Worm (Caenorhabditis elegans) whole organism, L3 larva: ENCODE measurements around the gene hecw-1.
A peak's percentile ranks its signal among the peaks of the same experiment; 100 is the strongest.

ENCODE experiments used
- ZK546.5 ChIP-seq: sonication (generic microtip); optimal IDR thresholded peaks from 2 replicates; lab custom pipeline; 2017; ENCODE audit warnings: missing biosample characterization, missing genetic modification characterization
- aly-2 ChIP-seq: fragments of 150-350 bp; optimal IDR thresholded peaks from 2 replicates; lab custom pipeline; 2014; ENCODE audit warnings: missing biosample characterization, missing genetic modification characterization
- ama-1 ChIP-seq: fragments of 150-350 bp; optimal IDR thresholded peaks from 2 replicates; lab custom pipeline; 2018
- ceh-28 ChIP-seq: fragments of 150-350 bp; optimal IDR thresholded peaks from 2 replicates; lab custom pipeline; 2014; ENCODE audit warnings: missing biosample characterization, missing genetic modification reagents, missing genetic modification characterization
- ceh-82 ChIP-seq: fragments of 150-350 bp; optimal IDR thresholded peaks from 2 replicates; lab custom pipeline; 2014; ENCODE audit warnings: missing biosample characterization, missing genetic modification characterization
- ceh-9 ChIP-seq: sonication (generic microtip); optimal IDR thresholded peaks from 2 replicates; lab custom pipeline; 2018; ENCODE audit warnings: missing biosample characterization, missing genetic modification characterization
- daf-12 ChIP-seq: fragments of 150-350 bp; optimal IDR thresholded peaks from 2 replicates; lab custom pipeline; 2014; ENCODE audit warnings: missing biosample characterization, missing genetic modification reagents, missing genetic modification characterization
- egl-27 ChIP-seq: sonication (generic microtip); optimal IDR thresholded peaks from 4 replicates; lab custom pipeline; 2017; ENCODE audit warnings: missing biosample characterization, missing genetic modification reagents, missing genetic modification characterization
- elt-1 ChIP-seq: fragments of 150-350 bp; optimal IDR thresholded peaks from 2 replicates; lab custom pipeline; 2014; ENCODE audit warnings: missing biosample characterization, missing genetic modification characterization
- elt-2 ChIP-seq: sonication (generic microtip); optimal IDR thresholded peaks from 2 replicates; lab custom pipeline; 2016; ENCODE audit warnings: missing genetic modification reagents, mild to moderate bottlenecking, missing genetic modification characterization, missing compliant biosample characterization
- elt-3 ChIP-seq, 3 experiments: fragments of 150-350 bp in 1 of 3; sonication (generic microtip) in 2 of 3; optimal IDR thresholded peaks; 2 replicates in 2 of 3; 4 replicates in 1 of 3; lab custom pipeline; 2014 to 2017; ENCODE audit warnings: missing biosample characterization in 3 of 3, missing genetic modification characterization in 3 of 3
- fkh-10 ChIP-seq: sonication (generic microtip); optimal IDR thresholded peaks from 2 replicates; lab custom pipeline; 2017; ENCODE audit warnings: missing biosample characterization, missing genetic modification reagents, missing genetic modification characterization
- fkh-2 ChIP-seq: fragments of 150-350 bp; optimal IDR thresholded peaks from 2 replicates; lab custom pipeline; 2014; ENCODE audit warnings: missing biosample characterization, missing genetic modification reagents, missing genetic modification characterization
- fos-1 ChIP-seq: fragments of 150-350 bp; optimal IDR thresholded peaks from 2 replicates; lab custom pipeline; 2014; ENCODE audit warnings: missing biosample characterization, missing genetic modification characterization
- jun-1 ChIP-seq: fragments of 150-350 bp; optimal IDR thresholded peaks from 2 replicates; lab custom pipeline; 2014; ENCODE audit warnings: missing biosample characterization, missing genetic modification reagents, missing genetic modification characterization
- lin-39 ChIP-seq: fragments of 150-350 bp; optimal IDR thresholded peaks from 2 replicates; lab custom pipeline; 2018; ENCODE audit warnings: missing biosample characterization, missing genetic modification reagents, missing genetic modification characterization
- lsy-12 ChIP-seq: sonication (generic microtip); optimal IDR thresholded peaks from 2 replicates; lab custom pipeline; 2016; ENCODE audit warnings: mild to moderate bottlenecking, missing genetic modification characterization, missing compliant biosample characterization
- nfya-1 ChIP-seq: sonication (generic microtip); optimal IDR thresholded peaks from 2 replicates; lab custom pipeline; 2017; ENCODE audit warnings: missing genetic modification characterization, mild to moderate bottlenecking, missing compliant biosample characterization, antibody characterized with exemption, moderate library complexity; ENCODE audit not compliant: insufficient read depth
- nhr-11 ChIP-seq: fragments of 150-350 bp; optimal IDR thresholded peaks from 2 replicates; lab custom pipeline; 2014; ENCODE audit warnings: missing biosample characterization, missing genetic modification characterization
- nhr-12 ChIP-seq: fragments of 150-350 bp; optimal IDR thresholded peaks from 2 replicates; lab custom pipeline; 2014; ENCODE audit warnings: missing biosample characterization, missing genetic modification characterization
- nhr-23 ChIP-seq: fragments of 150-350 bp; optimal IDR thresholded peaks from 2 replicates; lab custom pipeline; 2014; ENCODE audit warnings: missing biosample characterization, missing genetic modification reagents, missing genetic modification characterization
- nhr-237 ChIP-seq: fragments of 150-350 bp; optimal IDR thresholded peaks from 2 replicates; lab custom pipeline; 2014; ENCODE audit warnings: missing biosample characterization, missing genetic modification characterization
- nhr-25 ChIP-seq: sonication (generic microtip); optimal IDR thresholded peaks from 2 replicates; lab custom pipeline; 2017; ENCODE audit warnings: missing biosample characterization, missing genetic modification characterization
- nhr-28 ChIP-seq: fragments of 150-350 bp; optimal IDR thresholded peaks from 2 replicates; lab custom pipeline; 2014; ENCODE audit warnings: missing biosample characterization, missing genetic modification characterization
- nhr-67 ChIP-seq: fragments of 150-350 bp; optimal IDR thresholded peaks from 2 replicates; lab custom pipeline; 2014; ENCODE audit warnings: missing biosample characterization, missing genetic modification characterization
- nhr-76 ChIP-seq: fragments of 150-350 bp; sonication (generic microtip); optimal IDR thresholded peaks from 5 replicates; lab custom pipeline; 2014; ENCODE audit warnings: missing biosample characterization, missing genetic modification characterization
- nhr-77 ChIP-seq: fragments of 150-350 bp; optimal IDR thresholded peaks from 2 replicates; lab custom pipeline; 2014; ENCODE audit warnings: missing biosample characterization, missing genetic modification characterization
- pqm-1 ChIP-seq: fragments of 150-350 bp; optimal IDR thresholded peaks from 2 replicates; lab custom pipeline; 2017; ENCODE audit warnings: missing biosample characterization, missing genetic modification characterization, inconsistent platforms
- sea-2 ChIP-seq: fragments of 150-350 bp; sonication (generic microtip); optimal IDR thresholded peaks from 4 replicates; lab custom pipeline; 2014; ENCODE audit warnings: missing biosample characterization, missing genetic modification reagents, missing genetic modification characterization
- skn-1 ChIP-seq: fragments of 150-350 bp; optimal IDR thresholded peaks from 2 replicates; lab custom pipeline; 2014; ENCODE audit warnings: missing biosample characterization, missing genetic modification characterization
- snpc-4 ChIP-seq: fragments of 150-350 bp; optimal IDR thresholded peaks from 2 replicates; lab custom pipeline; 2014; ENCODE audit warnings: missing biosample characterization, missing genetic modification characterization
- unc-39 ChIP-seq: sonication (generic microtip); optimal IDR thresholded peaks from 4 replicates; lab custom pipeline; 2017; ENCODE audit warnings: missing biosample characterization, missing genetic modification characterization
- zag-1 ChIP-seq: fragments of 150-350 bp; optimal IDR thresholded peaks from 2 replicates; lab custom pipeline; 2014; ENCODE audit warnings: missing biosample characterization, missing genetic modification characterization

Gene hecw-1

ce11 chrIII:3423924-3424323, 34.2 kb upstream of the hecw-1 start:
- TF ChIP-seq pqm-1, result no peak
- TF ChIP-seq sea-2 (GFP tag; lab: Kevin White, UChicago), result no peak
- TF ChIP-seq ceh-9 (tag; lab: Kevin White, UChicago), result no peak
- TF ChIP-seq daf-12, result no peak
- no peak for TF ChIP-seq fkh-10
- no peak for TF ChIP-seq nhr-25 (tag; lab: Kevin White, UChicago)
- TF ChIP-seq nhr-77 (tag; lab: Kevin White, UChicago), result no peak
- no peak for TF ChIP-seq fkh-2 (tag; lab: Kevin White, UChicago)
- TF ChIP-seq egl-27 (tag; lab: Kevin White, UChicago), result no peak
- no peak for TF ChIP-seq aly-2

- no peak for TF ChIP-seq nhr-237 (tag; lab: Kevin White, UChicago)
- TF ChIP-seq pqm-1, result no peak
- TF ChIP-seq nhr-67, result no peak
- no peak for TF ChIP-seq nhr-12
- TF ChIP-seq nhr-77 (tag; lab: Kevin White, UChicago), result no peak
- TF ChIP-seq nhr-76, result no peak
- TF ChIP-seq nfya-1 (tag; lab: Kevin White, UChicago), result peak; percentile 97
- TF ChIP-seq, all 47 proteins: peak for 1
These were observed 29.1 kb upstream of the hecw-1 start for ce11 chrIII:3418906-3419305.

- TF ChIP-seq fos-1 (tag; lab: Kevin White, UChicago) (no peak), elt-1 (tag; lab: Kevin White, UChicago) (no peak), nhr-25 (tag; lab: Kevin White, UChicago) (no peak), egl-27 (tag; lab: Kevin White, UChicago) (no peak), daf-12 (no peak), unc-39 (no peak), nfya-1 (tag; lab: Kevin White, UChicago) (peak; percentile 87)
These were observed 27.7 kb upstream of the hecw-1 start for ce11 chrIII:3417453-3417852.

ce11 chrIII:3414412-3414811, 24.6 kb upstream of the hecw-1 start:
- TF ChIP-seq jun-1 (tag; lab: Kevin White, UChicago), result no peak
- TF ChIP-seq lsy-12 (tag; lab: Kevin White, UChicago), result no peak
- TF ChIP-seq lin-39 (tag; lab: Kevin White, UChicago), result no peak
- TF ChIP-seq nhr-28 (tag; lab: Kevin White, UChicago), result no peak
- no peak for TF ChIP-seq nfya-1 (tag; lab: Kevin White, UChicago)
- no peak for TF ChIP-seq zag-1 (tag; lab: Kevin White, UChicago)
- no peak for TF ChIP-seq fos-1 (tag; lab: Kevin White, UChicago)
- no peak for TF ChIP-seq fkh-2 (tag; lab: Kevin White, UChicago)
- TF ChIP-seq nhr-11 (tag; lab: Kevin White, UChicago), result no peak
- no peak for TF ChIP-seq ceh-9 (tag; lab: Kevin White, UChicago)
- no peak for TF ChIP-seq snpc-4 (tag; lab: Kevin White, UChicago)
- TF ChIP-seq elt-3 (tag; optimal IDR thresholded peaks at IDR 0.05; lab: Kevin White, UChicago), result no peak
- TF ChIP-seq daf-12, result no peak
- no peak for TF ChIP-seq aly-2

- TF ChIP-seq jun-1 (tag; lab: Kevin White, UChicago) (no peak), ceh-9 (tag; lab: Kevin White, UChicago) (no peak), nhr-77 (tag; lab: Kevin White, UChicago) (no peak), elt-2 (no peak), ZK546.5 (tag; lab: Kevin White, UChicago) (no peak), nhr-11 (tag; lab: Kevin White, UChicago) (no peak), daf-12 (no peak), nfya-1 (tag; lab: Kevin White, UChicago) (no peak), skn-1 (tag; lab: Kevin White, UChicago) (no peak), ceh-28 (tag; lab: Kevin White, UChicago) (no peak), unc-39 (no peak), nhr-25 (tag; lab: Kevin White, UChicago) (no peak), aly-2 (no peak), ceh-82 (tag; lab: Kevin White, UChicago) (no peak), pqm-1 (no peak), nhr-28 (tag; lab: Kevin White, UChicago) (no peak)
These were observed 23.7 kb upstream of the hecw-1 start for ce11 chrIII:3413437-3413836.

ce11 chrIII:3405535-3405934, 15.8 kb upstream of the hecw-1 start, which contains the start of gene golg-4:
TSS of gene golg-4 (plus strand) at chrIII:3405568.
- no peak for TF ChIP-seq nhr-23 (tag; lab: Kevin White, UChicago)
- peak; percentile 54 for TF ChIP-seq ama-1 (lab: Kevin White, UChicago)
